Worm (Caenorhabditis elegans) whole organism, early embryonic: ENCODE data around the gene clec-76.

Experiments used
- B0310.2 ChIP-seq: sonication (generic microtip); optimal IDR thresholded peaks from 2 replicates; lab custom pipeline; 2016; ENCODE audit warnings: mild to moderate bottlenecking, missing genetic modification characterization, missing compliant biosample characterization
- F13C5.2 ChIP-seq: sonication (generic microtip); optimal IDR thresholded peaks from 2 replicates; lab custom pipeline; 2017; ENCODE audit warnings: mild to moderate bottlenecking, missing genetic modification characterization, inconsistent platforms, missing compliant biosample characterization
- ama-1 ChIP-seq: fragments of 150-350 bp; optimal IDR thresholded peaks from 2 replicates; lab custom pipeline; 2014
- ceh-36 ChIP-seq: sonication (generic microtip); optimal IDR thresholded peaks from 2 replicates; lab custom pipeline; 2016; ENCODE audit warnings: missing genetic modification characterization, inconsistent platforms, missing compliant biosample characterization
- ets-7 ChIP-seq: sonication (generic microtip); optimal IDR thresholded peaks from 2 replicates; lab custom pipeline; 2016; ENCODE audit warnings: missing genotype, missing genetic modification characterization, missing compliant biosample characterization
- flt-1 ChIP-seq: fragments of 200-800 bp; sonication (Bioruptor generic); IDR thresholded peaks from 2 replicates; pipeline ENCODE4 v1.3.6; 2022; ENCODE audit warnings: missing genetic modification characterization, missing compliant biosample characterization
- hmbx-1 ChIP-seq: sonication (generic microtip); optimal IDR thresholded peaks from 2 replicates; lab custom pipeline; 2016; ENCODE audit warnings: mild to moderate bottlenecking, missing genetic modification characterization, missing compliant biosample characterization
- hmg-4 ChIP-seq: fragments of 200-800 bp; sonication (Bioruptor generic); optimal IDR thresholded peaks from 2 replicates; lab custom pipeline; 2018; ENCODE audit warnings: mild to moderate bottlenecking, missing genetic modification characterization, missing compliant biosample characterization
- hnd-1 ChIP-seq: sonication (generic microtip); optimal IDR thresholded peaks from 2 replicates; lab custom pipeline; 2016; ENCODE audit warnings: missing genetic modification characterization, missing compliant biosample characterization
- pes-1 ChIP-seq: fragments of 200-800 bp; sonication (Bioruptor generic); IDR thresholded peaks from 2 replicates; pipeline ENCODE4 v1.3.6; 2022; ENCODE audit warnings: missing genetic modification reagents, missing genetic modification characterization, missing compliant biosample characterization
- scrt-1 ChIP-seq: fragments of 200-800 bp; sonication (Bioruptor generic); IDR thresholded peaks from 2 replicates; pipeline ENCODE4 v1.3.6; 2022; ENCODE audit warnings: missing genetic modification characterization, missing compliant biosample characterization
- sea-1 ChIP-seq: fragments of 200-800 bp; sonication (Bioruptor generic); conservative IDR thresholded peaks from 2 replicates; pipeline ENCODE4 v1.3.6; 2022; ENCODE audit warnings: missing genetic modification characterization, missing compliant biosample characterization
- tbx-37 ChIP-seq: fragments of 200-800 bp; sonication (Bioruptor generic); conservative IDR thresholded peaks from 2 replicates; pipeline ENCODE4 v1.3.6; 2022; ENCODE audit warnings: missing genetic modification reagents, missing genetic modification characterization, missing compliant biosample characterization
- tra-4 ChIP-seq: sonication (generic microtip); optimal IDR thresholded peaks from 2 replicates; lab custom pipeline; 2017; ENCODE audit warnings: missing genetic modification characterization, missing compliant biosample characterization

- TF ChIP-seq sea-1: no peak
- no peak for TF ChIP-seq hmbx-1
- no peak for TF ChIP-seq tbx-37 (GFP tag; lab: Robert Waterston, UW)
- TF ChIP-seq hnd-1 (tag; lab: Kevin White, UChicago): no peak
- TF ChIP-seq ama-1 (lab: Kevin White, UChicago): no peak
- TF ChIP-seq flt-1 (GFP tag; lab: Robert Waterston, UW): no peak
- TF ChIP-seq F13C5.2 (tag; lab: Kevin White, UChicago): no peak
- TF ChIP-seq hmg-4 (GFP tag; lab: Kevin White, UChicago): no peak
- TF ChIP-seq ets-7 (tag; lab: Kevin White, UChicago): no peak
- TF ChIP-seq pes-1 (GFP tag; lab: Robert Waterston, UW): no peak
- no peak for TF ChIP-seq scrt-1
- no peak for TF ChIP-seq ceh-36 (tag; lab: Kevin White, UChicago)
- TF ChIP-seq B0310.2 (tag; lab: Kevin White, UChicago): no peak
- no peak for TF ChIP-seq tra-4 (tag; lab: Kevin White, UChicago)
Measured at ce11 chrIV:3962584-3962983, 2.5 kb upstream of the clec-76 start, which contains the start of gene Y46C8AM.1.
